Worm (Caenorhabditis elegans): ENCODE results near the gene T22C8.6.

ce11 chrII:8623396-8623795, 6.7 kb downstream of the T22C8.6 start, which contains the start of gene T22C8.4:
- TF ChIP-seq him-1 (tag; optimal IDR thresholded peaks at IDR 0.05) (no peak), W03F9.2 (tag; optimal IDR thresholded peaks at IDR 0.05) (no peak), dao-5 (tag; optimal IDR thresholded peaks at IDR 0.05) (no peak)

Measured in whole organism, L4/young adult.